Worm (Caenorhabditis elegans) whole organism, L1 larva: ENCODE measurements around the gene C25A8.1.

Experiments used
- C16A3.4 ChIP-seq: fragments of 150-350 bp; optimal IDR thresholded peaks from 2 replicates; lab custom pipeline; 2014; ENCODE audit warnings: missing biosample characterization, missing genetic modification characterization
- C34B4.2 ChIP-seq: sonication (generic microtip); optimal IDR thresholded peaks from 2 replicates; lab custom pipeline; 2017; ENCODE audit warnings: mild to moderate bottlenecking, missing genetic modification characterization, missing compliant biosample characterization
- F16B12.6 ChIP-seq: fragments of 150-350 bp; optimal IDR thresholded peaks from 2 replicates; lab custom pipeline; 2014; ENCODE audit warnings: missing biosample characterization, missing genetic modification characterization
- Y116A8C.19 ChIP-seq: sonication (generic microtip); optimal IDR thresholded peaks from 2 replicates; lab custom pipeline; 2016; ENCODE audit warnings: missing compliant biosample characterization, missing genetic modification characterization, borderline replicate concordance
- aha-1 ChIP-seq: fragments of 150-350 bp; optimal IDR thresholded peaks from 2 replicates; lab custom pipeline; 2014; ENCODE audit warnings: missing biosample characterization, missing genetic modification characterization
- aly-2 ChIP-seq: fragments of 150-350 bp; optimal IDR thresholded peaks from 2 replicates; lab custom pipeline; 2014; ENCODE audit warnings: missing biosample characterization, missing genetic modification characterization
- blmp-1 ChIP-seq: fragments of 150-350 bp; optimal IDR thresholded peaks from 2 replicates; lab custom pipeline; 2014; ENCODE audit warnings: missing biosample characterization, missing genetic modification characterization
- ceh-82 ChIP-seq, 3 experiments: fragments of 150-350 bp in 1 of 3; sonication (generic microtip) in 2 of 3; optimal IDR thresholded peaks; 2 replicates each; lab custom pipeline; 2014 to 2017; ENCODE audit warnings: missing biosample characterization in 3 of 3, missing genetic modification characterization in 3 of 3
- ceh-90 ChIP-seq: sonication (generic microtip); optimal IDR thresholded peaks from 2 replicates; lab custom pipeline; 2016; ENCODE audit warnings: missing genetic modification characterization, missing compliant biosample characterization
- dpl-1 ChIP-seq, 3 experiments: fragments of 150-350 bp in 2 of 3; sonication (generic microtip) in 1 of 3; optimal IDR thresholded peaks; 2 replicates each; lab custom pipeline; 2014 to 2017; ENCODE audit warnings: missing biosample characterization in 3 of 3, missing genetic modification characterization in 3 of 3, missing genetic modification reagents in 3 of 3
- dsc-1 ChIP-seq: sonication (generic microtip); optimal IDR thresholded peaks from 2 replicates; lab custom pipeline; 2016; ENCODE audit warnings: mild to moderate bottlenecking, missing genetic modification characterization, missing compliant biosample characterization
- efl-1 ChIP-seq, 4 experiments: fragments of 150-350 bp; optimal IDR thresholded peaks in 3 of 4; peaks in 1 of 4; 1 replicate in 1 of 4; 2 replicates in 3 of 4; lab custom pipeline; 2014; ENCODE audit warnings: missing biosample characterization in 2 of 4, missing genetic modification characterization in 2 of 4, missing genetic modification reagents in 2 of 4
- efl-3 ChIP-seq: fragments of 200-800 bp; sonication (Bioruptor generic); optimal IDR thresholded peaks from 2 replicates; lab custom pipeline; 2018; ENCODE audit warnings: mild to moderate bottlenecking, missing genetic modification characterization, missing compliant biosample characterization
- egl-13 ChIP-seq: sonication (generic microtip); optimal IDR thresholded peaks from 2 replicates; lab custom pipeline; 2016; ENCODE audit warnings: missing genotype, missing genetic modification reagents, missing genetic modification characterization, missing compliant biosample characterization
- egl-27 ChIP-seq, 2 experiments: fragments of 150-350 bp in 1 of 2; sonication (generic microtip); optimal IDR thresholded peaks; 3 replicates each; lab custom pipeline; 2017 to 2018; ENCODE audit warnings: missing biosample characterization in 2 of 2, missing genetic modification characterization in 2 of 2, missing genetic modification reagents in 2 of 2
- elt-2 ChIP-seq: sonication (generic microtip); optimal IDR thresholded peaks from 2 replicates; lab custom pipeline; 2016; ENCODE audit warnings: missing genetic modification characterization, mild to moderate bottlenecking, inconsistent platforms, missing compliant biosample characterization, missing genetic modification reagents
- fkh-8 ChIP-seq: sonication (generic microtip); optimal IDR thresholded peaks from 2 replicates; lab custom pipeline; 2016; ENCODE audit warnings: mild to moderate bottlenecking, missing genetic modification characterization, missing compliant biosample characterization
- fos-1 ChIP-seq: fragments of 150-350 bp; optimal IDR thresholded peaks from 2 replicates; lab custom pipeline; 2014; ENCODE audit warnings: missing biosample characterization, missing genetic modification characterization
- hlh-4 ChIP-seq: sonication (generic microtip); optimal IDR thresholded peaks from 2 replicates; lab custom pipeline; 2016; ENCODE audit warnings: mild to moderate bottlenecking, missing genetic modification characterization, missing compliant biosample characterization
- irx-1 ChIP-seq: sonication (generic microtip); optimal IDR thresholded peaks from 2 replicates; lab custom pipeline; 2016; ENCODE audit warnings: missing genetic modification characterization, missing compliant biosample characterization
- isw-1 ChIP-seq: fragments of 200-800 bp; sonication (Bioruptor generic); IDR thresholded peaks from 2 replicates; pipeline ENCODE4 v1.3.6; 2022; ENCODE audit warnings: missing genetic modification characterization, missing compliant biosample characterization
- jun-1 ChIP-seq: fragments of 150-350 bp; optimal IDR thresholded peaks from 2 replicates; lab custom pipeline; 2014; ENCODE audit warnings: missing biosample characterization, missing genetic modification reagents, missing genetic modification characterization
- lin-13 ChIP-seq: fragments of 150-350 bp; optimal IDR thresholded peaks from 2 replicates; lab custom pipeline; 2014; ENCODE audit warnings: missing biosample characterization, missing genetic modification reagents, missing genetic modification characterization
- lin-14 ChIP-seq: fragments of 200-800 bp; sonication (Bioruptor generic); optimal IDR thresholded peaks from 2 replicates; lab custom pipeline; 2018; ENCODE audit warnings: mild to moderate bottlenecking, missing genetic modification characterization, moderate library complexity, missing compliant biosample characterization
- lin-15B ChIP-seq: fragments of 150-350 bp; sonication (generic microtip); optimal IDR thresholded peaks from 3 replicates; lab custom pipeline; 2014; ENCODE audit warnings: missing biosample characterization, missing genetic modification characterization
- lin-35 ChIP-seq, 2 experiments: fragments of 150-350 bp; optimal IDR thresholded peaks; 2 replicates each; lab custom pipeline; 2014; ENCODE audit warnings: missing biosample characterization in 2 of 2, missing genetic modification characterization in 2 of 2, missing genetic modification reagents in 2 of 2
- lin-39 ChIP-seq: fragments of 150-350 bp; optimal IDR thresholded peaks from 2 replicates; lab custom pipeline; 2014; ENCODE audit warnings: missing biosample characterization, missing genetic modification reagents, missing genetic modification characterization
- lir-3 ChIP-seq: sonication (generic microtip); optimal IDR thresholded peaks from 2 replicates; lab custom pipeline; 2016; ENCODE audit warnings: mild to moderate bottlenecking, missing genetic modification characterization, moderate library complexity, missing compliant biosample characterization; ENCODE audit not compliant: poor library complexity
- mdl-1 ChIP-seq, 2 experiments: fragments of 150-350 bp; optimal IDR thresholded peaks; 2 replicates each; lab custom pipeline; 2014 to 2017; ENCODE audit warnings: missing biosample characterization in 2 of 2, missing genetic modification characterization in 2 of 2, inconsistent platforms in 1 of 2
- mef-2 ChIP-seq: fragments of 150-350 bp; optimal IDR thresholded peaks from 2 replicates; lab custom pipeline; 2014; ENCODE audit warnings: missing biosample characterization, missing genetic modification characterization
- mep-1 ChIP-seq: fragments of 150-350 bp; optimal IDR thresholded peaks from 2 replicates; lab custom pipeline; 2014; ENCODE audit warnings: missing biosample characterization, missing genetic modification characterization
- nhr-19 ChIP-seq: fragments of 200-800 bp; sonication (Bioruptor generic); conservative IDR thresholded peaks from 2 replicates; pipeline ENCODE4 v1.3.6; 2022; ENCODE audit warnings: missing genetic modification characterization, missing compliant biosample characterization
- nhr-20 ChIP-seq: sonication (generic microtip); optimal IDR thresholded peaks from 2 replicates; lab custom pipeline; 2016; ENCODE audit warnings: mild to moderate bottlenecking, missing genetic modification characterization, missing compliant biosample characterization
- nhr-47 ChIP-seq: sonication (generic microtip); optimal IDR thresholded peaks from 2 replicates; lab custom pipeline; 2016; ENCODE audit warnings: mild to moderate bottlenecking, missing genetic modification characterization, moderate library complexity, missing compliant biosample characterization
- nhr-71 ChIP-seq: sonication (generic microtip); optimal IDR thresholded peaks from 2 replicates; lab custom pipeline; 2016; ENCODE audit warnings: mild to moderate bottlenecking, missing genetic modification characterization, moderate library complexity, missing compliant biosample characterization
- nhr-77 ChIP-seq: fragments of 150-350 bp; optimal IDR thresholded peaks from 2 replicates; lab custom pipeline; 2014; ENCODE audit warnings: missing biosample characterization, missing genetic modification characterization
- nhr-85 ChIP-seq: sonication (generic microtip); peaks from one replicate; lab custom pipeline; 2016; ENCODE audit warnings: missing genetic modification characterization, inconsistent platforms, missing compliant biosample characterization
- nhr-90 ChIP-seq: sonication (generic microtip); optimal IDR thresholded peaks from 2 replicates; lab custom pipeline; 2016; ENCODE audit warnings: mild to moderate bottlenecking, missing genetic modification characterization, missing compliant biosample characterization; ENCODE audit not compliant: poor library complexity
- pag-3 ChIP-seq: sonication (generic microtip); optimal IDR thresholded peaks from 2 replicates; lab custom pipeline; 2017; ENCODE audit warnings: missing genetic modification characterization, mild to moderate bottlenecking, missing compliant biosample characterization, antibody characterized with exemption, borderline replicate concordance; ENCODE audit not compliant: insufficient read depth
- rnt-1 ChIP-seq: sonication (generic microtip); optimal IDR thresholded peaks from 2 replicates; lab custom pipeline; 2016; ENCODE audit warnings: mild to moderate bottlenecking, missing genetic modification characterization, moderate library complexity, missing compliant biosample characterization
- skn-1 ChIP-seq: fragments of 150-350 bp; optimal IDR thresholded peaks from 2 replicates; lab custom pipeline; 2014; ENCODE audit warnings: missing biosample characterization, missing genetic modification characterization
- snpc-4 ChIP-seq: fragments of 150-350 bp; optimal IDR thresholded peaks from 2 replicates; lab custom pipeline; 2014; ENCODE audit warnings: missing biosample characterization, missing genetic modification characterization
- snu-23 ChIP-seq: sonication (generic microtip); optimal IDR thresholded peaks from 2 replicates; lab custom pipeline; 2016; ENCODE audit warnings: missing genetic modification characterization, missing compliant biosample characterization
- swsn-7 ChIP-seq: sonication (generic microtip); optimal IDR thresholded peaks from 2 replicates; lab custom pipeline; 2016; ENCODE audit warnings: missing genetic modification characterization, missing compliant biosample characterization
- tbx-2 ChIP-seq: sonication (generic microtip); optimal IDR thresholded peaks from 2 replicates; lab custom pipeline; 2016; ENCODE audit warnings: missing genetic modification characterization, missing compliant biosample characterization
- unc-30 ChIP-seq: sonication (generic microtip); optimal IDR thresholded peaks from 2 replicates; lab custom pipeline; 2017; ENCODE audit warnings: missing biosample characterization, missing genetic modification characterization
- unc-98 ChIP-seq: fragments of 200-800 bp; sonication (Bioruptor generic); IDR thresholded peaks from 2 replicates; pipeline ENCODE4 v1.3.6; 2022; ENCODE audit warnings: missing genetic modification characterization, missing compliant biosample characterization
- xbp-1 ChIP-seq: sonication (generic microtip); optimal IDR thresholded peaks from 2 replicates; lab custom pipeline; 2016; ENCODE audit warnings: missing genetic modification characterization, missing compliant biosample characterization
- zag-1 ChIP-seq: fragments of 150-350 bp; optimal IDR thresholded peaks from 2 replicates; lab custom pipeline; 2014; ENCODE audit warnings: missing biosample characterization, missing genetic modification characterization
- ztf-4 ChIP-seq: fragments of 150-350 bp; optimal IDR thresholded peaks from 2 replicates; lab custom pipeline; 2014; ENCODE audit warnings: missing biosample characterization, missing genetic modification characterization

Gene C25A8.1

DNA sequence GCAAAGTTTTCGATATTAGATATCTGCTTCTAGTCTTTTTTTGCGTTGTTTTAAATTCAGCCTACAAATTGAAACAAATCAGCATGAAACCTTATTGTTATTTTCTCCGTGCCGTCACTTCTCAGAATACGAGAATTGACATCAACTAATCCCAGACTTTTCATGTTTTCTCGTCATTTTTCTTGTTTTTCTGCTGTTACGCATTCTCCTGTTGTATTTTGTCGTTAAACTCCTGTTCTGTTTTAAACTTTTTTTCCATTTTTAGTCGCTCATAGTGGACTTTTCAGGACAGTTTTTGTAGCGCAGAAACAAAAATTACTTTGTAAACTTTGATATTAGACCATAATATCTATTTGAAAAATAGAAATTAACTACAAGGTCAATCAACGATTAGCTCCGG, 11.3 kb downstream of the C25A8.1 start:
- TF ChIP-seq nhr-85 (tag; lab: Kevin White, UChicago) (peak; percentile 56), unc-30 (tag; lab: Kevin White, UChicago) (no peak), ceh-90 (no peak)

- TF ChIP-seq C16A3.4, result peak; percentile 30
- peak; percentile 78 for TF ChIP-seq swsn-7 (tag; lab: Kevin White, UChicago)
- no peak for TF ChIP-seq pag-3
- peak; percentile 92 for TF ChIP-seq snu-23 (GFP tag; lab: Kevin White, UChicago)
- TF ChIP-seq zag-1 (tag; lab: Kevin White, UChicago), result no peak
- TF ChIP-seq blmp-1 (tag; lab: Kevin White, UChicago), result peak; percentile 51
- no peak for TF ChIP-seq Y116A8C.19 (tag; lab: Kevin White, UChicago)
- TF ChIP-seq dsc-1 (tag; lab: Kevin White, UChicago), result peak; percentile 50
- TF ChIP-seq rnt-1 (tag; lab: Kevin White, UChicago), result peak; percentile 80
- peak; percentile 60 to 66 for TF ChIP-seq efl-1 (optimal IDR thresholded peaks at IDR 0.05; lab: Kevin White, UChicago)
- peak; percentile 31 to 62 for TF ChIP-seq efl-1 (GFP tag; optimal IDR thresholded peaks at IDR 0.05 in 1 of 2; lab: Kevin White, UChicago)
- peak; percentile 16 for TF ChIP-seq aha-1
- peak; percentile 39 for TF ChIP-seq egl-13 (tag; lab: Kevin White, UChicago)
- no peak for TF ChIP-seq hlh-4 (tag; lab: Kevin White, UChicago)
- TF ChIP-seq snpc-4, result peak; percentile 48
- no peak for TF ChIP-seq C34B4.2 (tag; lab: Kevin White, UChicago)
- no peak for TF ChIP-seq ceh-90
- peak; percentile 81 for TF ChIP-seq nhr-90 (tag; lab: Kevin White, UChicago)
- peak; percentile 43 to 55 (median 48) for TF ChIP-seq dpl-1 (GFP tag; optimal IDR thresholded peaks at IDR 0.05; lab: Kevin White, UChicago)
- TF ChIP-seq xbp-1 (tag; lab: Kevin White, UChicago), result peak; percentile 71
- peak; percentile 65 for TF ChIP-seq nhr-47 (tag; lab: Kevin White, UChicago)
- TF ChIP-seq ztf-4 (tag; lab: Kevin White, UChicago), result peak; percentile 85
- TF ChIP-seq mep-1, result peak; percentile 88
- TF ChIP-seq nhr-85 (tag; lab: Kevin White, UChicago), result peak; percentile 85
- peak; percentile 67 for TF ChIP-seq fos-1 (tag; lab: Kevin White, UChicago)
- no peak for TF ChIP-seq mef-2 (tag; lab: Kevin White, UChicago)
- peak; percentile 12 for TF ChIP-seq lin-15B
- peak; percentile 27 for TF ChIP-seq irx-1
- peak in 1 of 2 experiments; percentile 29 for TF ChIP-seq egl-27 (tag; optimal IDR thresholded peaks at IDR 0.05; lab: Kevin White, UChicago)
- peak; percentile 37 for TF ChIP-seq fkh-8
- peak; percentile 96 for TF ChIP-seq lin-14 (GFP tag; lab: Kevin White, UChicago)
- TF ChIP-seq efl-3, result no peak
- peak; percentile 14 for TF ChIP-seq lin-13
- peak; percentile 48 for TF ChIP-seq jun-1
- peak; percentile 3; the same call in 1 of the 2 replicates for TF ChIP-seq isw-1
- TF ChIP-seq elt-2 (tag; lab: Kevin White, UChicago), result peak; percentile 26
- TF ChIP-seq unc-98 (GFP tag; lab: Robert Waterston, UW), result no peak
- TF ChIP-seq nhr-77 (tag; lab: Kevin White, UChicago), result peak; percentile 29
- peak; percentile 81 for TF ChIP-seq tbx-2
- peak; percentile 91 for TF ChIP-seq nhr-20 (tag; lab: Kevin White, UChicago)
- peak; percentile 61 for TF ChIP-seq skn-1
- TF ChIP-seq lin-39 (tag; lab: Kevin White, UChicago), result peak; percentile 34
- no peak for TF ChIP-seq aly-2 (tag; lab: Kevin White, UChicago)
- TF ChIP-seq ceh-82 (tag; optimal IDR thresholded peaks at IDR 0.05; lab: Kevin White, UChicago), result peak; percentile 38 to 80 (median 66)
- peak; percentile 94 for TF ChIP-seq nhr-71 (tag; lab: Kevin White, UChicago)
- no peak for TF ChIP-seq F16B12.6 (tag; lab: Kevin White, UChicago)
- TF ChIP-seq lin-35 (GFP tag; optimal IDR thresholded peaks at IDR 0.05; lab: Kevin White, UChicago), result peak; percentile 57 to 75
- peak in 1 of 2 experiments; percentile 83 for TF ChIP-seq mdl-1 (tag; optimal IDR thresholded peaks at IDR 0.05; lab: Kevin White, UChicago)
- peak; percentile 67 for TF ChIP-seq lir-3 (tag; lab: Kevin White, UChicago)
- TF ChIP-seq nhr-19 (GFP tag; lab: Robert Waterston, UW), result peak; percentile 74
These were observed 12.1 kb downstream of the C25A8.1 start for ce11 chrIV:7023004-7023403.
